Fruit fly (Drosophila melanogaster) whole organism, embryonic: ENCODE measurements around the gene Pde6.

Experiments used
- Atf-2 ChIP-seq: fragments of 200-800 bp; sonication (Bioruptor generic); optimal IDR thresholded peaks from 2 replicates; lab custom pipeline; 2016; ENCODE audit warnings: missing biosample characterization, missing genetic modification characterization
- CG10274 ChIP-seq: fragments of 200-800 bp; sonication (Bioruptor generic); optimal IDR thresholded peaks from 3 replicates; lab custom pipeline; 2017; ENCODE audit warnings: missing biosample characterization, mild to moderate bottlenecking, missing genetic modification characterization
- CG12391 ChIP-seq: fragments of 200-800 bp; sonication (Bioruptor generic); optimal IDR thresholded peaks from 3 replicates; lab custom pipeline; 2018; ENCODE audit warnings: missing biosample characterization, mild to moderate bottlenecking, missing genetic modification characterization, moderate library complexity
- CG14710 ChIP-seq: fragments of 200-800 bp; sonication (Bioruptor generic); optimal IDR thresholded peaks from 3 replicates; lab custom pipeline; 2019; ENCODE audit warnings: missing biosample characterization, mild to moderate bottlenecking, missing genetic modification characterization, moderate library complexity
- CG15696 ChIP-seq: fragments of 200-800 bp; sonication (Bioruptor generic); optimal IDR thresholded peaks from 2 replicates; lab custom pipeline; 2019; ENCODE audit warnings: missing biosample characterization, mild to moderate bottlenecking, missing genetic modification characterization, moderate library complexity
- CG1602 ChIP-seq: fragments of 200-800 bp; sonication (Bioruptor generic); optimal IDR thresholded peaks from 3 replicates; lab custom pipeline; 2016; ENCODE audit warnings: missing biosample characterization, missing genetic modification characterization
- CG1603 ChIP-seq: fragments of 200-800 bp; sonication (Bioruptor generic); optimal IDR thresholded peaks from 2 replicates; lab custom pipeline; 2019; ENCODE audit warnings: missing biosample characterization, mild to moderate bottlenecking, missing genetic modification characterization, moderate library complexity
- CG16815 ChIP-seq: fragments of 200-800 bp; sonication (Bioruptor generic); optimal IDR thresholded peaks from 3 replicates; lab custom pipeline; 2017; ENCODE audit warnings: missing biosample characterization, mild to moderate bottlenecking, missing genetic modification characterization
- CG17328 ChIP-seq: fragments of 200-800 bp; sonication (Bioruptor generic); IDR thresholded peaks from 2 replicates; pipeline ENCODE4 v1.3.6; 2022; ENCODE audit warnings: missing biosample characterization, missing genetic modification characterization
- CG17361 ChIP-seq: fragments of 200-800 bp; sonication (Bioruptor generic); IDR thresholded peaks from 3 replicates; pipeline ENCODE4 v1.3.6; 2022; ENCODE audit warnings: missing biosample characterization, missing genetic modification characterization
- CG17568 ChIP-seq: fragments of 200-800 bp; sonication (Bioruptor generic); optimal IDR thresholded peaks from 2 replicates; lab custom pipeline; 2018; ENCODE audit warnings: missing biosample characterization, mild to moderate bottlenecking, missing genetic modification characterization, moderate library complexity
- CG17612 ChIP-seq: fragments of 200-800 bp; sonication (Bioruptor generic); IDR thresholded peaks from 2 replicates; pipeline ENCODE4 v1.3.6; 2022; ENCODE audit warnings: missing biosample characterization, missing genetic modification characterization
- CG17829 ChIP-seq: fragments of 200-800 bp; optimal IDR thresholded peaks from 2 replicates; lab custom pipeline; 2019; ENCODE audit warnings: missing biosample characterization, mild to moderate bottlenecking, missing genetic modification characterization, moderate library complexity
- CG2199 ChIP-seq: fragments of 200-800 bp; sonication (Bioruptor generic); IDR thresholded peaks from 3 replicates; pipeline ENCODE4 v1.3.6; 2022; ENCODE audit warnings: missing biosample characterization, missing genetic modification characterization
- CG2678 ChIP-seq: fragments of 200-800 bp; sonication (Bioruptor generic); optimal IDR thresholded peaks from 3 replicates; lab custom pipeline; 2019; ENCODE audit warnings: missing biosample characterization, mild to moderate bottlenecking, missing genetic modification characterization, moderate library complexity
- CG2712 ChIP-seq: fragments of 200-800 bp; optimal IDR thresholded peaks from 3 replicates; lab custom pipeline; 2019; ENCODE audit warnings: missing biosample characterization, mild to moderate bottlenecking, missing genetic modification characterization, moderate library complexity
- CG32767 ChIP-seq: fragments of 200-800 bp; sonication (Bioruptor generic); IDR thresholded peaks from 2 replicates; pipeline ENCODE4 v1.3.6; 2022; ENCODE audit warnings: missing biosample characterization, missing genetic modification characterization
- CG4404 ChIP-seq: fragments of 200-800 bp; sonication (Bioruptor generic); IDR thresholded peaks from 2 replicates; pipeline ENCODE4 v1.3.6; 2022; ENCODE audit warnings: missing biosample characterization, missing genetic modification characterization
- CG4730 ChIP-seq: fragments of 200-800 bp; sonication (Bioruptor generic); IDR thresholded peaks from 2 replicates; pipeline ENCODE4 v1.3.6; 2022; ENCODE audit warnings: missing biosample characterization, missing genetic modification characterization
- CG5953 ChIP-seq: fragments of 200-800 bp; sonication (Bioruptor generic); IDR thresholded peaks from 2 replicates; pipeline ENCODE4 v1.3.6; 2022; ENCODE audit warnings: missing biosample characterization, missing genetic modification characterization
- CG7271 ChIP-seq: fragments of 200-800 bp; sonication (Bioruptor generic); optimal IDR thresholded peaks from 2 replicates; lab custom pipeline; 2018; ENCODE audit warnings: missing biosample characterization, mild to moderate bottlenecking, missing genetic modification characterization, moderate library complexity
- CG8478 ChIP-seq: fragments of >200 bp; optimal IDR thresholded peaks from 2 replicates; lab custom pipeline; 2018
- CG9876 ChIP-seq: fragments of 200-800 bp; sonication (Bioruptor generic); optimal IDR thresholded peaks from 2 replicates; lab custom pipeline; 2016; ENCODE audit warnings: missing biosample characterization, missing genetic modification characterization
- Doc3 ChIP-seq: fragments of 200-800 bp; sonication (Bioruptor generic); IDR thresholded peaks from 3 replicates; pipeline ENCODE4 v1.3.6; 2022; ENCODE audit warnings: missing biosample characterization, missing genetic modification characterization; ENCODE audit not compliant: partially characterized antibody
- Drgx ChIP-seq: fragments of 200-800 bp; sonication (Bioruptor generic); IDR thresholded peaks from 2 replicates; pipeline ENCODE4 v1.3.6; 2022; ENCODE audit warnings: missing biosample characterization, missing genetic modification characterization
- Hmx ChIP-seq: fragments of 200-800 bp; sonication (Bioruptor generic); optimal IDR thresholded peaks from 2 replicates; lab custom pipeline; 2016; ENCODE audit warnings: missing biosample characterization, missing genetic modification characterization
- Med ChIP-seq: fragments of 200-800 bp; sonication (Bioruptor generic); peaks from one replicate; lab custom pipeline; 2016; ENCODE audit warnings: missing biosample characterization, missing genetic modification characterization, mild to moderate bottlenecking, inconsistent platforms, moderate library complexity
- Nf-YA ChIP-seq: fragments of 200-800 bp; sonication (Bioruptor generic); IDR thresholded peaks from 2 replicates; pipeline ENCODE4 v1.3.6; 2022; ENCODE audit warnings: missing biosample characterization, missing genetic modification characterization
- Nf-YC ChIP-seq: fragments of 200-800 bp; optimal IDR thresholded peaks from 3 replicates; lab custom pipeline; 2019; ENCODE audit warnings: missing biosample characterization, mild to moderate bottlenecking, missing genetic modification characterization, moderate library complexity
- Stat92E ChIP-seq, 3 experiments: fragments of >200 bp in 2 of 3; fragments of 200-800 bp in 1 of 3; sonication (Bioruptor generic) in 1 of 3; optimal IDR thresholded peaks; 2 replicates each; lab custom pipeline; 2017 to 2019; ENCODE audit warnings: missing biosample characterization in 3 of 3, missing genetic modification characterization in 3 of 3, mild to moderate bottlenecking in 1 of 3, moderate library complexity in 1 of 3
- Trl ChIP-seq, 3 experiments: fragments of >200 bp in 2 of 3; fragments of 200-800 bp in 1 of 3; sonication (Bioruptor generic) in 1 of 3; optimal IDR thresholded peaks; 2 replicates in 1 of 3; 3 replicates in 2 of 3; lab custom pipeline; 2016 to 2017; ENCODE audit warnings: missing biosample characterization in 1 of 3, missing genetic modification characterization in 1 of 3
- YL-1 ChIP-seq: fragments of 200-800 bp; sonication (Bioruptor generic); optimal IDR thresholded peaks from 3 replicates; lab custom pipeline; 2017; ENCODE audit warnings: missing biosample characterization, mild to moderate bottlenecking, missing genetic modification characterization
- az2 ChIP-seq: fragments of 200-800 bp; sonication (Bioruptor generic); optimal IDR thresholded peaks from 3 replicates; lab custom pipeline; 2016; ENCODE audit warnings: missing biosample characterization, missing genetic modification characterization
- bcd ChIP-seq: fragments of 200-800 bp; sonication (Bioruptor generic); optimal IDR thresholded peaks from 2 replicates; lab custom pipeline; 2017; ENCODE audit warnings: missing biosample characterization, mild to moderate bottlenecking, missing genetic modification characterization
- cg ChIP-seq: fragments of 200-800 bp; sonication (Bioruptor generic); optimal IDR thresholded peaks from 3 replicates; lab custom pipeline; 2019; ENCODE audit warnings: missing biosample characterization, mild to moderate bottlenecking, missing genetic modification characterization, moderate library complexity
- chm ChIP-seq: fragments of 200-800 bp; sonication (Bioruptor generic); IDR thresholded peaks from 2 replicates; pipeline ENCODE4 v1.3.6; 2022; ENCODE audit warnings: missing biosample characterization, missing genetic modification characterization
- ci ChIP-seq: fragments of 200-800 bp; sonication (Bioruptor generic); IDR thresholded peaks from 3 replicates; pipeline ENCODE4 v1.3.6; 2022; ENCODE audit warnings: missing biosample characterization, missing genetic modification characterization
- fd96Cb ChIP-seq: fragments of 200-800 bp; sonication (Bioruptor generic); optimal IDR thresholded peaks from 2 replicates; lab custom pipeline; 2018; ENCODE audit warnings: missing biosample characterization, mild to moderate bottlenecking, missing genetic modification characterization, moderate library complexity
- gem ChIP-seq: fragments of 200-800 bp; sonication (Bioruptor generic); optimal IDR thresholded peaks from 2 replicates; lab custom pipeline; 2019; ENCODE audit warnings: missing biosample characterization, mild to moderate bottlenecking, missing genetic modification characterization, moderate library complexity
- knrl ChIP-seq: fragments of 200-800 bp; sonication (Bioruptor generic); IDR thresholded peaks from 3 replicates; pipeline ENCODE4 v1.3.6; 2022; ENCODE audit warnings: missing biosample characterization, missing genetic modification characterization; ENCODE audit not compliant: partially characterized antibody
- mirr ChIP-seq: fragments of 200-800 bp; sonication (Bioruptor generic); optimal IDR thresholded peaks from 3 replicates; lab custom pipeline; 2018; ENCODE audit warnings: missing biosample characterization, mild to moderate bottlenecking, missing genetic modification characterization
- oc ChIP-seq: fragments of 200-800 bp; sonication (Bioruptor generic); optimal IDR thresholded peaks from 2 replicates; lab custom pipeline; 2018; ENCODE audit warnings: missing biosample characterization, mild to moderate bottlenecking, missing genetic modification characterization, moderate library complexity
- prd ChIP-seq, 3 experiments: fragments of >200 bp in 2 of 3; fragments of 200-800 bp in 1 of 3; sonication (Bioruptor generic) in 1 of 3; optimal IDR thresholded peaks in 2 of 3; IDR thresholded peaks in 1 of 3; 2 replicates in 2 of 3; 3 replicates in 1 of 3; pipeline versions ENCODE4 v1.3.6 to Lab custom; 2017 to 2022; ENCODE audit warnings: missing biosample characterization in 1 of 3, missing genetic modification characterization in 1 of 3
- run ChIP-seq: fragments of 200-800 bp; sonication (Bioruptor generic); optimal IDR thresholded peaks from 3 replicates; lab custom pipeline; 2018; ENCODE audit warnings: missing biosample characterization, mild to moderate bottlenecking, missing genetic modification characterization
- tll ChIP-seq, 2 experiments: fragments of 200-800 bp in 1 of 2; fragments of >200 bp in 1 of 2; sonication (Bioruptor generic) in 1 of 2; optimal IDR thresholded peaks; 2 replicates each; lab custom pipeline; 2017 to 2019; ENCODE audit warnings: missing biosample characterization in 2 of 2, missing genetic modification characterization in 2 of 2, mild to moderate bottlenecking in 1 of 2, moderate library complexity in 1 of 2
- trem ChIP-seq: fragments of 200-800 bp; optimal IDR thresholded peaks from 3 replicates; lab custom pipeline; 2019; ENCODE audit warnings: missing biosample characterization, mild to moderate bottlenecking, missing genetic modification characterization, moderate library complexity
- twi ChIP-seq: fragments of 200-800 bp; optimal IDR thresholded peaks from 2 replicates; lab custom pipeline; 2019; ENCODE audit warnings: missing biosample characterization, mild to moderate bottlenecking, missing genetic modification characterization, moderate library complexity
- unpg ChIP-seq: fragments of 200-800 bp; sonication (Bioruptor generic); optimal IDR thresholded peaks from 3 replicates; lab custom pipeline; 2018; ENCODE audit warnings: missing biosample characterization, mild to moderate bottlenecking, missing genetic modification characterization, moderate library complexity

Gene Pde6

dm6 chr3R:14467231-14467846, 90.8 kb downstream of the Pde6 start:
- TF ChIP-seq CG17361 (GFP tag; lab: Robert Waterston, UW): 0 out of 3 replicates have a peak, but pooled peaks have one; percentile 14
- peak; percentile 8 for TF ChIP-seq gem (tag; lab: Kevin White, UChicago)
- 0 out of 2 replicates have a peak, but pooled peaks have one; percentile 20 for TF ChIP-seq chm (GFP tag; lab: Robert Waterston, UW)
- no peak for TF ChIP-seq run (tag; lab: Kevin White, UChicago)
- TF ChIP-seq cg (GFP tag; lab: Kevin White, UChicago): peak; percentile 44
- peak; percentile 46 for TF ChIP-seq Med (GFP tag; lab: Kevin White, UChicago)
- peak; percentile 0 for TF ChIP-seq CG2712
- no peak for TF ChIP-seq bcd
- TF ChIP-seq CG10274 (GFP tag; lab: Kevin White, UChicago): no peak
- TF ChIP-seq trem (tag; lab: Kevin White, UChicago): no peak
- TF ChIP-seq CG17829 (tag; lab: Kevin White, UChicago): peak; percentile 7
- TF ChIP-seq CG12391 (tag; lab: Kevin White, UChicago): no peak
- TF ChIP-seq Nf-YC (tag; lab: Kevin White, UChicago): no peak
- TF ChIP-seq CG17568 (GFP tag; lab: Kevin White, UChicago): no peak
- 0 out of 3 replicates have a peak, but pooled peaks have one; percentile 14 for TF ChIP-seq ci (GFP tag; lab: Robert Waterston, UW)
- TF ChIP-seq tll (GFP tag; optimal IDR thresholded peaks at IDR 0.05; lab: Kevin White, UChicago): no peak
- TF ChIP-seq Drgx (GFP tag; lab: Robert Waterston, UW): peak; percentile 64
- no peak for TF ChIP-seq az2
- no peak for TF ChIP-seq CG16815 (GFP tag; lab: Kevin White, UChicago)
- no peak for TF ChIP-seq prd (optimal IDR thresholded peaks at IDR 0.05; lab: Kevin White, UChicago)
- 0 out of 3 replicates have a peak, but pooled peaks have one; percentile 25 for TF ChIP-seq prd (GFP tag; IDR thresholded peaks at IDR 0.05; lab: Robert Waterston, UW)
- TF ChIP-seq CG17328 (GFP tag; lab: Robert Waterston, UW): peak; percentile 17; the same call in 1 of the 2 replicates
- no peak for TF ChIP-seq Doc3 (GFP tag; lab: Robert Waterston, UW)
- no peak for TF ChIP-seq CG5953 (GFP tag; lab: Robert Waterston, UW)
- TF ChIP-seq CG4404 (GFP tag; lab: Robert Waterston, UW): no peak
- no peak for TF ChIP-seq fd96Cb (tag; lab: Kevin White, UChicago)
- TF ChIP-seq CG17612 (GFP tag; lab: Robert Waterston, UW): no peak
- no peak for TF ChIP-seq mirr (GFP tag; lab: Kevin White, UChicago)
- TF ChIP-seq Trl (optimal IDR thresholded peaks at IDR 0.05; lab: Kevin White, UChicago): no peak
- TF ChIP-seq Trl (GFP tag; optimal IDR thresholded peaks at IDR 0.05; lab: Kevin White, UChicago): no peak
- no peak for TF ChIP-seq knrl (GFP tag; lab: Robert Waterston, UW)
- no peak for TF ChIP-seq CG8478 (lab: Kevin White, UChicago)
- no peak for TF ChIP-seq unpg (GFP tag; lab: Kevin White, UChicago)
- TF ChIP-seq Atf-2 (GFP tag; lab: Kevin White, UChicago): no peak
- no peak for TF ChIP-seq Nf-YA
- peak; percentile 97 for TF ChIP-seq twi (tag; lab: Kevin White, UChicago)
- no peak for TF ChIP-seq CG1602 (GFP tag; lab: Kevin White, UChicago)
- TF ChIP-seq CG9876 (GFP tag; lab: Kevin White, UChicago): no peak
- TF ChIP-seq CG32767 (GFP tag; lab: Robert Waterston, UW): 0 out of 2 replicates have a peak, but pooled peaks have one; percentile 33
- TF ChIP-seq CG15696 (tag; lab: Kevin White, UChicago): no peak
- TF ChIP-seq CG14710 (tag; lab: Kevin White, UChicago): peak; percentile 7
- TF ChIP-seq CG2199 (GFP tag; lab: Robert Waterston, UW): peak; percentile 60; the same call in 1 of the 3 replicates
- no peak for TF ChIP-seq YL-1 (GFP tag; lab: Kevin White, UChicago)
- peak; percentile 19 for TF ChIP-seq CG1603 (tag; lab: Kevin White, UChicago)
- peak; percentile 5 for TF ChIP-seq CG2678 (tag; lab: Kevin White, UChicago)
- peak in 1 of 3 experiments; percentile 66 for TF ChIP-seq Stat92E (GFP tag; optimal IDR thresholded peaks at IDR 0.05; lab: Kevin White, UChicago)
- no peak for TF ChIP-seq Hmx (GFP tag; lab: Kevin White, UChicago)
- no peak for TF ChIP-seq CG7271
- 0 out of 2 replicates have a peak, but pooled peaks have one; percentile 16 for TF ChIP-seq CG4730
- no peak for TF ChIP-seq oc (tag; lab: Kevin White, UChicago)
